Worm (Caenorhabditis elegans): ENCODE data around the gene C10E2.1.

The C10E2.1 gene

DNA sequence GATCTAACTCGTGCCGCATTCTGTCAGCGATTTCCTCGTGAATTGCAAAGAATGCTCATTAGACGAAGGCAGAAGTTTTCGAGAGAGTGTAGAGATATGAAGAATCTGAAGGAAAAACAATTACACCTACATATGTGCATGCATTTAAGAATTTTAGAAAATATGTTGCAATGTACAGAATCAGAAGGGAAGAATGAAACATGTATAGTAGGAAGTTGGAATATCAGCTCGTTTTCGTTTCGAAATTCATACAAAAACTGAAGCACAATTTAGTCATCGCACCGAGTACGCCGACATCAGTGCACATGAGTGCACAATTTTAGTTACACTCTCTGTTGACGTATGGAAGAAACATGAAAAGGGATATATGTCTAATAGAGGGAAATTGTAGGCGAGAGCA is 8.2 kb upstream of the C10E2.1 start, which contains the start of gene C10E2.5:
TSS of gene C10E2.5 (minus strand) at position 101 of the 400 bp plus-strand sequence.
- no peak for TF ChIP-seq pha-4 (tag; optimal IDR thresholded peaks at IDR 0.05)
- no peak for TF ChIP-seq ceh-45 (GFP tag; IDR thresholded peaks at IDR 0.05)
- TF ChIP-seq pag-3 (tag; optimal IDR thresholded peaks at IDR 0.05; ENCODE audit: borderline replicate concordance) = no peak
- no peak for TF ChIP-seq ttx-3 (tag; optimal IDR thresholded peaks at IDR 0.05)
- no peak for TF ChIP-seq Y22D7AL.16 (tag; optimal IDR thresholded peaks at IDR 0.05)
- no peak for TF ChIP-seq hlh-30 (tag; optimal IDR thresholded peaks at IDR 0.05; ENCODE audit: insufficient read depth)
- TF ChIP-seq elt-4 (tag; optimal IDR thresholded peaks at IDR 0.05) = no peak
- TF ChIP-seq dmd-4 (tag; optimal IDR thresholded peaks at IDR 0.05; ENCODE audit: borderline replicate concordance) = no peak
- no peak for TF ChIP-seq ceh-30 (tag; optimal IDR thresholded peaks at IDR 0.05)
- TF ChIP-seq ref-2 (tag; optimal IDR thresholded peaks at IDR 0.05) = no peak
- no peak for TF ChIP-seq pqm-1 (tag; optimal IDR thresholded peaks at IDR 0.05)
- no peak for TF ChIP-seq pat-9 (tag; optimal IDR thresholded peaks at IDR 0.05)
- TF ChIP-seq lin-11 (tag; optimal IDR thresholded peaks at IDR 0.05) = no peak
- TF ChIP-seq fkh-10 (GFP tag; optimal IDR thresholded peaks at IDR 0.05) = no peak
- no peak for TF ChIP-seq unc-86 (tag; optimal IDR thresholded peaks at IDR 0.05)
- no peak for TF ChIP-seq F13H6.1 (tag; optimal IDR thresholded peaks at IDR 0.05)
- no peak for TF ChIP-seq nhr-11 (tag; optimal IDR thresholded peaks at IDR 0.05)
- no peak for TF ChIP-seq ama-1 (optimal IDR thresholded peaks at IDR 0.05)
- no peak for TF ChIP-seq unc-42 (tag; optimal IDR thresholded peaks at IDR 0.05)
- no peak for TF ChIP-seq eyg-1 (tag; optimal IDR thresholded peaks at IDR 0.05)

DNA sequence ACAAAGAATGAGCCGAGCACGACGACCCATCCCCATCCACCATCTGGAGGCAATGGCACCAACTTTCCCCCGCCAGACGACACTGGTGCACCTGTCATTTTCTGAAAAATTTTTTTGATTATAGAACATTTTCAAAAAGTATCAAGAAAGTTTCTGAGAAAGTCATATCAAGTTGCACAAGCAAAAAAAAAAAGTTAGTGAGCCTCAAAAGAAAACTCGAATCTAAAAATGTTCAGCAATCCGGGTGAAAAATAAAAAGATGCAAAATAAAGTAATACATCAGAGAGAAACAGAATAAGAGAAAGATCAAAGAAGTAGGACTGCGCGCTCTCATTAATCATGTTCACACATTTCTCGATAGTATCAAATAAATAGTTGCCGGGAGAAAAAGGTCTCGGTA is 7.8 kb downstream of the C10E2.1 start, which contains the start of gene mct-6:
TSS of gene mct-6 (minus strand) at position 101 of the 400 bp plus-strand sequence.
- TF ChIP-seq lin-11 (tag; optimal IDR thresholded peaks at IDR 0.05) (no peak), ceh-19 (GFP tag; optimal IDR thresholded peaks at IDR 0.05) (no peak), ceh-18 (tag; optimal IDR thresholded peaks at IDR 0.05) (no peak), pqm-1 (tag; optimal IDR thresholded peaks at IDR 0.05) (no peak), elt-2 (tag; optimal IDR thresholded peaks at IDR 0.05) (no peak), hlh-13 (GFP tag; optimal IDR thresholded peaks at IDR 0.05) (no peak), T23F11.4 (GFP tag; optimal IDR thresholded peaks at IDR 0.05) (no peak), ama-1 (optimal IDR thresholded peaks at IDR 0.05) (no peak), ceh-6 (GFP tag; optimal IDR thresholded peaks at IDR 0.05) (no peak), pax-1 (tag; optimal IDR thresholded peaks at IDR 0.05) (no peak), hlh-30 (tag; optimal IDR thresholded peaks at IDR 0.05; ENCODE audit: insufficient read depth) (no peak), C38D4.7 (GFP tag; optimal IDR thresholded peaks at IDR 0.05) (no peak)

DNA sequence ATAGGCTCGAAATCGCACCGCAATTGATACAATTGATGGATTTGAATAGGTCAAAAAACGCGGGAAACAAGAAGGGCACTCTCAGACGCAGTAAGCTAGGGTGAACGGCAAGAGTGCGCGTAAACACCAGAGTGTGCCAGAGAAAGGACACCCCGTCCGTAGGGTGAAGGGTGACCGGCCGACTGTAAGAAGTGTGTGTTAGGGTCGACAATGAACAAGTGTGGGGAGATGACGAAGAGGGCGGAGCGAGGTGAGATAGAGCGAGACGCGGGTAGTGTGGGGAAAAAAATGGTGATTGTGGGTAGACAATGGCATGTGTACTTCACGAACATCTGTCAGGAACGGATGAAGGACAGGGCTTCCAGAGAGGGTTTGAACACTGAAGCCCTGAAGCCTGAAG is 8.3 kb downstream of the C10E2.1 start:
- TF ChIP-seq mec-3 (tag; optimal IDR thresholded peaks at IDR 0.05; ENCODE audit: borderline replicate concordance) (peak; percentile 19), ceh-31 (tag; optimal IDR thresholded peaks at IDR 0.05) (peak; percentile 38), ceh-2 (tag; optimal IDR thresholded peaks at IDR 0.05) (peak; percentile 5), eyg-1 (tag; optimal IDR thresholded peaks at IDR 0.05) (no peak), ceh-18 (tag; optimal IDR thresholded peaks at IDR 0.05) (peak; percentile 6), dmd-4 (tag; optimal IDR thresholded peaks at IDR 0.05; ENCODE audit: borderline replicate concordance) (no peak), elt-2 (tag; optimal IDR thresholded peaks at IDR 0.05) (no peak), pha-4 (tag; optimal IDR thresholded peaks at IDR 0.05) (no peak), ref-2 (tag; optimal IDR thresholded peaks at IDR 0.05) (peak; percentile 15), ceh-9 (tag; optimal IDR thresholded peaks at IDR 0.05) (no peak), dve-1 (tag; optimal IDR thresholded peaks at IDR 0.05) (no peak), rnt-1 (tag; optimal IDR thresholded peaks at IDR 0.05) (peak; percentile 9), sox-4 (tag; optimal IDR thresholded peaks at IDR 0.05) (no peak), hlh-15 (tag; optimal IDR thresholded peaks at IDR 0.05) (no peak), nfya-1 (tag; optimal IDR thresholded peaks at IDR 0.05) (peak; percentile 16), syd-9 (tag; optimal IDR thresholded peaks at IDR 0.05) (peak; percentile 5), Y22D7AL.16 (tag; optimal IDR thresholded peaks at IDR 0.05) (no peak), C08G9.2 (tag; optimal IDR thresholded peaks at IDR 0.05) (peak; percentile 26), ceh-34 (tag; optimal IDR thresholded peaks at IDR 0.05) (peak; percentile 7), tbx-2 (tag; optimal IDR thresholded peaks at IDR 0.05) (peak; percentile 10), ztf-16 (tag; optimal IDR thresholded peaks at IDR 0.05) (no peak), sdc-2 (tag; optimal IDR thresholded peaks at IDR 0.05) (peak; percentile 66), C38D4.7 (GFP tag; optimal IDR thresholded peaks at IDR 0.05) (no peak), ceh-24 (tag; optimal IDR thresholded peaks at IDR 0.05) (no peak), unc-55 (GFP tag; optimal IDR thresholded peaks at IDR 0.05) (no peak), ama-1 (optimal IDR thresholded peaks at IDR 0.05) (no peak)
